Fruit fly (Drosophila melanogaster) whole organism, embryonic: Measurements from ENCODE around the gene CG42674.

Experiments used
- CG11695 ChIP-seq: fragments of 200-800 bp; sonication (Bioruptor generic); IDR thresholded peaks from 3 replicates; pipeline ENCODE4 v1.3.6; 2022; ENCODE audit warnings: missing biosample characterization, missing genetic modification characterization
- CG7963 ChIP-seq: fragments of 200-800 bp; sonication (Bioruptor generic); IDR thresholded peaks from 3 replicates; pipeline ENCODE4 v1.3.6; 2022; ENCODE audit warnings: missing biosample characterization, missing genetic modification characterization; ENCODE audit not compliant: partially characterized antibody
- Hey ChIP-seq: fragments of 200-800 bp; sonication (Bioruptor generic); optimal IDR thresholded peaks from 3 replicates; lab custom pipeline; 2018; ENCODE audit warnings: missing biosample characterization, mild to moderate bottlenecking, missing genetic modification characterization
- Hr51 ChIP-seq, 2 experiments: fragments of 200-800 bp; sonication (Bioruptor generic); optimal IDR thresholded peaks; 2 replicates in 1 of 2; 3 replicates in 1 of 2; lab custom pipeline; 2016 to 2018; ENCODE audit warnings: missing biosample characterization in 2 of 2, missing genetic modification characterization in 2 of 2, mild to moderate bottlenecking in 1 of 2, moderate library complexity in 1 of 2
- Oaz ChIP-seq: fragments of 200-800 bp; sonication (Bioruptor generic); IDR thresholded peaks from 2 replicates; pipeline ENCODE4 v1.3.6; 2022; ENCODE audit warnings: missing biosample characterization, missing genetic modification characterization
- Rfx ChIP-seq: fragments of 200-800 bp; sonication (Bioruptor generic); IDR thresholded peaks from 2 replicates; pipeline ENCODE4 v1.3.6; 2022; ENCODE audit warnings: missing biosample characterization, missing genetic modification characterization

DNA sequence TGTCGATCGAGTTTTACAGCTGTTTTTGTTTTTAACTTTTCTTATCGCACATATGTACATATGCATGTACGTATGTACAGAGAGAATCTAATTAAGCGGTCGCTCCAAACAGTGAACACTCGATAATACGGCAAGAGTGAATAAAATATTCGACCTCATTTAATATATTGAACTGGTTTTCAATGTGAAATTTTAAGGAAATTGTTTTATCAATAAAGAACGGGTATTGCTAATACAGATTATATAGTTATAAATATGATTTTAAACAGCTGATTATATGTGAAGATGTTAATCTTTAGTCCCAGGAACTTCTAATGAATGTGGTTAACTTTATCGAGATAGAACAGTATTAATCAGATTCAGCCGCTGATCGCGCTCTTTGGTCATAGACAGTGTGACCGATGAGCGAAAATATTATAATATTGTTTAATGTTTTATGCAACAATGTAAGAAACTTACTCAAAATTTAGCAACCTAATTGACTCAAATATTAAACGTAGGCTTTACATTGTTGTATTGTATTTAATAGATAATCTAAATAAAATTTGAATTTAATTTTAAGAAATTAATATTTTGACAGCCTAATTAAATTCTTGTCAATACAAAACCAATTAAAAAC is 57.4 kb downstream of the CG42674 start, which contains the start of gene CG7328:
- TF ChIP-seq Rfx (peak; percentile 71), Hr51 (GFP tag; optimal IDR thresholded peaks at IDR 0.05; lab: Kevin White, UChicago) (no peak), CG11695 (GFP tag; lab: Robert Waterston, UW) (peak; percentile 66; the same call in 2 of the 3 replicates), Oaz (GFP tag; lab: Robert Waterston, UW) (no peak), CG7963 (GFP tag; lab: Robert Waterston, UW) (no peak), Hey (tag; lab: Kevin White, UChicago) (no peak)
